Fruit fly (Drosophila melanogaster) whole organism, embryonic: ENCODE data around the gene CG31174.

Experiments used
- CG10147 ChIP-seq: fragments of 200-800 bp; sonication (Bioruptor generic); optimal IDR thresholded peaks from 2 replicates; lab custom pipeline; 2019; ENCODE audit warnings: missing biosample characterization, mild to moderate bottlenecking, missing genetic modification characterization, moderate library complexity
- CG10267 ChIP-seq: fragments of 200-800 bp; sonication (Bioruptor generic); optimal IDR thresholded peaks from 2 replicates; lab custom pipeline; 2018; ENCODE audit warnings: missing biosample characterization, mild to moderate bottlenecking, missing genetic modification characterization, moderate library complexity
- CG11085 ChIP-seq: fragments of 200-800 bp; sonication (Bioruptor generic); IDR thresholded peaks from 2 replicates; pipeline ENCODE4 v1.3.6; 2022; ENCODE audit warnings: missing biosample characterization, missing genetic modification characterization
- CG12071 ChIP-seq: fragments of 200-800 bp; sonication (Bioruptor generic); optimal IDR thresholded peaks from 3 replicates; lab custom pipeline; 2018; ENCODE audit warnings: missing biosample characterization, mild to moderate bottlenecking, missing genetic modification characterization
- CG12219 ChIP-seq: fragments of 200-800 bp; sonication (Bioruptor generic); optimal IDR thresholded peaks from 3 replicates; lab custom pipeline; 2018; ENCODE audit warnings: missing biosample characterization, mild to moderate bottlenecking, missing genetic modification characterization
- CG14860 ChIP-seq: fragments of 200-800 bp; sonication (Bioruptor generic); IDR thresholded peaks from 3 replicates; pipeline ENCODE4 v1.3.6; 2022; ENCODE audit warnings: missing biosample characterization, missing genetic modification characterization; ENCODE audit not compliant: partially characterized antibody
- CG17612 ChIP-seq: fragments of 200-800 bp; sonication (Bioruptor generic); IDR thresholded peaks from 2 replicates; pipeline ENCODE4 v1.3.6; 2022; ENCODE audit warnings: missing biosample characterization, missing genetic modification characterization
- CG18011 ChIP-seq: fragments of 200-800 bp; sonication (Bioruptor generic); optimal IDR thresholded peaks from 2 replicates; lab custom pipeline; 2017; ENCODE audit warnings: missing biosample characterization, missing genetic modification characterization, mild to moderate bottlenecking, moderate library complexity, missing genotype
- CG31224 ChIP-seq: fragments of 200-800 bp; sonication (Bioruptor generic); IDR thresholded peaks from 2 replicates; pipeline ENCODE4 v1.3.6; 2022; ENCODE audit warnings: missing biosample characterization, missing genetic modification characterization
- CG3281 ChIP-seq: fragments of 200-800 bp; sonication (Bioruptor generic); optimal IDR thresholded peaks from 3 replicates; lab custom pipeline; 2017; ENCODE audit warnings: missing biosample characterization, mild to moderate bottlenecking, missing genetic modification characterization
- CG3407 ChIP-seq: fragments of 200-800 bp; sonication (Bioruptor generic); optimal IDR thresholded peaks from 2 replicates; lab custom pipeline; 2018; ENCODE audit warnings: missing biosample characterization, mild to moderate bottlenecking, missing genetic modification characterization
- CG3726 ChIP-seq: fragments of 200-800 bp; sonication (Bioruptor generic); IDR thresholded peaks from 3 replicates; pipeline ENCODE4, ENCODE4 v1.3.6; 2022; ENCODE audit warnings: missing biosample characterization, missing genetic modification characterization
- CG4617 ChIP-seq: fragments of 200-800 bp; sonication (Bioruptor generic); optimal IDR thresholded peaks from 3 replicates; lab custom pipeline; 2016; ENCODE audit warnings: missing biosample characterization, missing genetic modification characterization, borderline replicate concordance
- CG6175 ChIP-seq: fragments of 200-800 bp; sonication (Bioruptor generic); IDR thresholded peaks from 3 replicates; pipeline ENCODE4 v1.3.6; 2022; ENCODE audit warnings: missing biosample characterization, missing genetic modification characterization
- CG6854 ChIP-seq: fragments of 200-800 bp; sonication (Bioruptor generic); optimal IDR thresholded peaks from 3 replicates; lab custom pipeline; 2017; ENCODE audit warnings: missing biosample characterization, mild to moderate bottlenecking, missing genetic modification characterization
- CG8290 ChIP-seq, 3 experiments: fragments of 200-800 bp; sonication (Bioruptor generic); optimal IDR thresholded peaks; 2 replicates each; lab custom pipeline; 2016 to 2019; ENCODE audit warnings: missing biosample characterization in 3 of 3, missing genetic modification characterization in 3 of 3, mild to moderate bottlenecking in 2 of 3, moderate library complexity in 1 of 3
- Fer2 ChIP-seq: fragments of 200-800 bp; sonication (Bioruptor generic); optimal IDR thresholded peaks from 2 replicates; lab custom pipeline; 2018; ENCODE audit warnings: missing biosample characterization, mild to moderate bottlenecking, missing genetic modification characterization, moderate library complexity
- Fer3 ChIP-seq: fragments of 200-800 bp; sonication (Bioruptor generic); optimal IDR thresholded peaks from 2 replicates; lab custom pipeline; 2018; ENCODE audit warnings: missing biosample characterization, mild to moderate bottlenecking, missing genetic modification characterization, moderate library complexity
- HLH54F ChIP-seq: fragments of 200-800 bp; sonication (Bioruptor generic); optimal IDR thresholded peaks from 3 replicates; lab custom pipeline; 2016; ENCODE audit warnings: missing biosample characterization, missing genetic modification characterization
- Hand ChIP-seq: fragments of 200-800 bp; sonication (Bioruptor generic); optimal IDR thresholded peaks from 2 replicates; lab custom pipeline; 2017; ENCODE audit warnings: mild to moderate bottlenecking, missing biosample characterization, missing genetic modification reagents, missing genetic modification characterization
- Hsf ChIP-seq: fragments of 200-800 bp; sonication (Bioruptor generic); optimal IDR thresholded peaks from 3 replicates; lab custom pipeline; 2016; ENCODE audit warnings: missing biosample characterization, missing genetic modification characterization
- MTF-1 ChIP-seq: fragments of 200-800 bp; sonication (Bioruptor generic); optimal IDR thresholded peaks from 2 replicates; lab custom pipeline; 2018; ENCODE audit warnings: missing biosample characterization, mild to moderate bottlenecking, missing genetic modification characterization, borderline replicate concordance
- Mes4 ChIP-seq: fragments of 200-800 bp; sonication (Bioruptor generic); optimal IDR thresholded peaks from 2 replicates; lab custom pipeline; 2016; ENCODE audit warnings: missing biosample characterization, missing genetic modification characterization
- Poxn ChIP-seq: fragments of 200-800 bp; sonication (Bioruptor generic); IDR thresholded peaks from 2 replicates; pipeline ENCODE4 v1.3.6; 2022; ENCODE audit warnings: missing biosample characterization, missing genetic modification characterization
- Ptx1 ChIP-seq: fragments of 200-800 bp; sonication (Bioruptor generic); IDR thresholded peaks from 2 replicates; pipeline ENCODE4 v1.3.6; 2022; ENCODE audit warnings: missing biosample characterization, missing genetic modification characterization
- Sox100B ChIP-seq: fragments of 200-800 bp; sonication (Bioruptor generic); optimal IDR thresholded peaks from 3 replicates; lab custom pipeline; 2018; ENCODE audit warnings: missing biosample characterization, mild to moderate bottlenecking, missing genetic modification characterization
- Taf1 ChIP-seq: fragments of 200-800 bp; sonication (Bioruptor generic); IDR thresholded peaks from 2 replicates; pipeline ENCODE4 v1.3.6; 2022; ENCODE audit warnings: missing biosample characterization, missing genetic modification characterization
- Trl ChIP-seq, 3 experiments: fragments of >200 bp in 2 of 3; fragments of 200-800 bp in 1 of 3; sonication (Bioruptor generic) in 1 of 3; optimal IDR thresholded peaks; 2 replicates in 1 of 3; 3 replicates in 2 of 3; lab custom pipeline; 2016 to 2017; ENCODE audit warnings: missing biosample characterization in 1 of 3, missing genetic modification characterization in 1 of 3
- ab ChIP-seq: fragments of 200-800 bp; sonication (Bioruptor generic); optimal IDR thresholded peaks from 2 replicates; lab custom pipeline; 2016; ENCODE audit warnings: missing biosample characterization, missing genetic modification characterization
- ac ChIP-seq: fragments of 200-800 bp; sonication (Bioruptor generic); optimal IDR thresholded peaks from 3 replicates; lab custom pipeline; 2017; ENCODE audit warnings: missing biosample characterization, mild to moderate bottlenecking, missing genetic modification characterization
- bab2 ChIP-seq: fragments of 200-800 bp; sonication (Bioruptor generic); optimal IDR thresholded peaks from 2 replicates; lab custom pipeline; 2016; ENCODE audit warnings: missing biosample characterization, missing genetic modification characterization
- btn ChIP-seq: fragments of 200-800 bp; sonication (Bioruptor generic); optimal IDR thresholded peaks from 2 replicates; lab custom pipeline; 2016; ENCODE audit warnings: missing biosample characterization, missing genetic modification characterization
- da ChIP-seq: fragments of 200-800 bp; sonication (Bioruptor generic); optimal IDR thresholded peaks from 2 replicates; lab custom pipeline; 2016; ENCODE audit warnings: missing biosample characterization, missing genetic modification characterization
- danr ChIP-seq: fragments of 200-800 bp; sonication (Bioruptor generic); IDR thresholded peaks from 2 replicates; pipeline ENCODE4 v1.3.6; 2022; ENCODE audit warnings: missing biosample characterization, missing genetic modification characterization
- esg ChIP-seq: fragments of 200-800 bp; sonication (Bioruptor generic); conservative IDR thresholded peaks from 2 replicates; pipeline ENCODE4 v1.3.6; 2022; ENCODE audit warnings: missing biosample characterization, missing genetic modification characterization
- eyg ChIP-seq: fragments of 200-800 bp; sonication (Bioruptor generic); optimal IDR thresholded peaks from 3 replicates; lab custom pipeline; 2016; ENCODE audit warnings: missing biosample characterization, missing genetic modification characterization
- fru ChIP-seq: fragments of >200 bp; optimal IDR thresholded peaks from 2 replicates; lab custom pipeline; 2017
- lbe ChIP-seq: fragments of 200-800 bp; sonication (Bioruptor generic); optimal IDR thresholded peaks from 2 replicates; lab custom pipeline; 2016; ENCODE audit warnings: missing biosample characterization, mild to moderate bottlenecking, missing genetic modification characterization
- luna ChIP-seq: fragments of 200-800 bp; sonication (Bioruptor generic); optimal IDR thresholded peaks from 2 replicates; lab custom pipeline; 2016; ENCODE audit warnings: missing biosample characterization, missing genetic modification characterization
- nmo ChIP-seq: fragments of 200-800 bp; sonication (Bioruptor generic); optimal IDR thresholded peaks from 2 replicates; lab custom pipeline; 2018; ENCODE audit warnings: missing biosample characterization, mild to moderate bottlenecking, missing genetic modification characterization, moderate library complexity
- pb ChIP-seq: fragments of 200-800 bp; sonication (Bioruptor generic); optimal IDR thresholded peaks from 3 replicates; lab custom pipeline; 2016; ENCODE audit warnings: missing biosample characterization, missing genetic modification characterization
- repo ChIP-seq: fragments of 200-800 bp; sonication (Bioruptor generic); optimal IDR thresholded peaks from 2 replicates; lab custom pipeline; 2016; ENCODE audit warnings: missing biosample characterization, missing genetic modification characterization
- sqz ChIP-seq: fragments of 200-800 bp; sonication (Bioruptor generic); optimal IDR thresholded peaks from 3 replicates; lab custom pipeline; 2018; ENCODE audit warnings: missing biosample characterization, mild to moderate bottlenecking, missing genetic modification characterization
- sug ChIP-seq: fragments of 200-800 bp; optimal IDR thresholded peaks from 2 replicates; lab custom pipeline; 2019; ENCODE audit warnings: missing biosample characterization, mild to moderate bottlenecking, missing genetic modification characterization, moderate library complexity
- tin ChIP-seq: fragments of 200-800 bp; sonication (Bioruptor generic); optimal IDR thresholded peaks from 3 replicates; lab custom pipeline; 2016; ENCODE audit warnings: missing biosample characterization, missing genetic modification characterization
- trem ChIP-seq: fragments of 200-800 bp; optimal IDR thresholded peaks from 3 replicates; lab custom pipeline; 2019; ENCODE audit warnings: missing biosample characterization, mild to moderate bottlenecking, missing genetic modification characterization, moderate library complexity
- twi ChIP-seq: fragments of 200-800 bp; optimal IDR thresholded peaks from 2 replicates; lab custom pipeline; 2019; ENCODE audit warnings: missing biosample characterization, mild to moderate bottlenecking, missing genetic modification characterization, moderate library complexity
- unc-4 ChIP-seq: fragments of 200-800 bp; sonication (Bioruptor generic); IDR thresholded peaks from 2 replicates; pipeline ENCODE4 v1.3.6; 2022; ENCODE audit warnings: missing biosample characterization, missing genetic modification characterization; ENCODE audit not compliant: partially characterized antibody
- z ChIP-seq: fragments of 200-800 bp; sonication (Bioruptor generic); IDR thresholded peaks from 3 replicates; pipeline ENCODE4 v1.3.6; 2022; ENCODE audit warnings: missing biosample characterization, missing genetic modification characterization
- zen2 ChIP-seq: fragments of 200-800 bp; sonication (Bioruptor generic); IDR thresholded peaks from 3 replicates; pipeline ENCODE4 v1.3.6; 2022; ENCODE audit warnings: missing biosample characterization, missing genetic modification characterization; ENCODE audit not compliant: partially characterized antibody
- zf30C ChIP-seq: fragments of 200-800 bp; sonication (Bioruptor generic); optimal IDR thresholded peaks from 3 replicates; lab custom pipeline; 2018; ENCODE audit warnings: missing biosample characterization, mild to moderate bottlenecking, missing genetic modification characterization

The CG31174 gene

dm6 chr3R:21864992-21865391 is 4.3 kb downstream of the CG31174 start, which contains the start of gene lsn (continued):
- no peak for TF ChIP-seq repo (GFP tag; lab: Kevin White, UChicago)
- no peak for TF ChIP-seq luna (GFP tag; lab: Kevin White, UChicago)
- TF ChIP-seq zen2 (GFP tag; lab: Robert Waterston, UW): no peak
- peak; percentile 14 for TF ChIP-seq CG10147 (GFP tag; lab: Kevin White, UChicago)
- no peak for TF ChIP-seq bab2 (GFP tag; lab: Kevin White, UChicago)
- no peak for TF ChIP-seq unc-4 (GFP tag; lab: Robert Waterston, UW)
- no peak for TF ChIP-seq CG31224
- no peak for TF ChIP-seq Trl (optimal IDR thresholded peaks at IDR 0.05; lab: Kevin White, UChicago)
- TF ChIP-seq Trl (GFP tag; optimal IDR thresholded peaks at IDR 0.05; lab: Kevin White, UChicago): no peak
- no peak for TF ChIP-seq z (GFP tag; lab: Robert Waterston, UW)
- no peak for TF ChIP-seq HLH54F (GFP tag; lab: Kevin White, UChicago)
- TF ChIP-seq CG3407 (GFP tag; lab: Kevin White, UChicago): peak; percentile 9
- TF ChIP-seq CG17612 (GFP tag; lab: Robert Waterston, UW): no peak
- peak; percentile 36 for TF ChIP-seq CG4617 (GFP tag; lab: Kevin White, UChicago)
- TF ChIP-seq Hsf (GFP tag; lab: Kevin White, UChicago): no peak
- peak; percentile 15 for TF ChIP-seq twi (tag; lab: Kevin White, UChicago)
- TF ChIP-seq tin (GFP tag; lab: Kevin White, UChicago): no peak
- no peak for TF ChIP-seq Sox100B (GFP tag; lab: Kevin White, UChicago)
- no peak for TF ChIP-seq Ptx1 (GFP tag; lab: Robert Waterston, UW)
- TF ChIP-seq pb (GFP tag; lab: Kevin White, UChicago): no peak
- TF ChIP-seq Taf1 (GFP tag; lab: Robert Waterston, UW): no peak
- TF ChIP-seq Poxn: no peak
- TF ChIP-seq sqz: no peak
- no peak for TF ChIP-seq CG8290 (GFP tag; optimal IDR thresholded peaks at IDR 0.05; lab: Kevin White, UChicago)
- peak in 1 of 2 experiments; percentile 82 for TF ChIP-seq CG8290 (tag; optimal IDR thresholded peaks at IDR 0.05; lab: Kevin White, UChicago)
- TF ChIP-seq ab (GFP tag; lab: Kevin White, UChicago): no peak
- no peak for TF ChIP-seq CG3726 (GFP tag; lab: Robert Waterston, UW)
- TF ChIP-seq lbe (GFP tag; lab: Kevin White, UChicago): peak; percentile 6
- TF ChIP-seq eyg (GFP tag; lab: Kevin White, UChicago): no peak
- TF ChIP-seq CG12219 (GFP tag; lab: Kevin White, UChicago): no peak
- no peak for TF ChIP-seq CG6175 (GFP tag; lab: Robert Waterston, UW)
- no peak for TF ChIP-seq CG18011 (GFP tag; lab: Kevin White, UChicago)
- TF ChIP-seq MTF-1 (GFP tag; lab: Kevin White, UChicago): no peak
- no peak for TF ChIP-seq CG11085 (GFP tag; lab: Robert Waterston, UW)
- TF ChIP-seq Mes4: peak; percentile 14
- no peak for TF ChIP-seq CG6854 (GFP tag; lab: Kevin White, UChicago)
- TF ChIP-seq trem (tag; lab: Kevin White, UChicago): no peak
- peak; percentile 30 for TF ChIP-seq sug (tag; lab: Kevin White, UChicago)
- peak; percentile 13 for TF ChIP-seq ac
- TF ChIP-seq CG14860: no peak
- no peak for TF ChIP-seq esg
- no peak for TF ChIP-seq da
- no peak for TF ChIP-seq nmo
- TF ChIP-seq danr: no peak
- no peak for TF ChIP-seq CG10267 (tag; lab: Kevin White, UChicago)
- TF ChIP-seq Hand (GFP tag; lab: Kevin White, UChicago): no peak
- no peak for TF ChIP-seq fru
- TF ChIP-seq btn (GFP tag; lab: Kevin White, UChicago): no peak
- TF ChIP-seq CG3281 (GFP tag; lab: Kevin White, UChicago): peak; percentile 40
- TF ChIP-seq CG12071: no peak
- TF ChIP-seq Fer2 (tag; lab: Kevin White, UChicago): no peak
- TF ChIP-seq zf30C (GFP tag; lab: Kevin White, UChicago): no peak
- peak; percentile 4 for TF ChIP-seq Fer3 (tag; lab: Kevin White, UChicago)
